Worm (Caenorhabditis elegans): ENCODE data around the gene gpa-3.

- TF ChIP-seq ztf-29 (GFP tag; IDR thresholded peaks at IDR 0.05) (no peak), cog-1 (tag; optimal IDR thresholded peaks at IDR 0.05) (no peak), klf-2 (GFP tag; conservative IDR thresholded peaks at IDR 0.05) (no peak), med-1 (GFP tag; optimal IDR thresholded peaks at IDR 0.05; ENCODE audit: insufficient read depth) (no peak), flt-1 (GFP tag; IDR thresholded peaks at IDR 0.05) (no peak), tab-1 (GFP tag; IDR thresholded peaks at IDR 0.05) (no peak), T22C8.4 (GFP tag; IDR thresholded peaks at IDR 0.05) (no peak), ref-1 (GFP tag; conservative IDR thresholded peaks at IDR 0.05) (no peak), ztf-23 (GFP tag; IDR thresholded peaks at IDR 0.05) (no peak)
These were observed 13.9 kb upstream of the gpa-3 start, which contains the start of gene E02C12.8 for ce11 chrV:9373473-9373872.

All from whole organism, midembryonic.